Worm (Caenorhabditis elegans) whole organism, young adult: ENCODE results near the gene F10D7.11.

Experiments
- B0336.3 ChIP-seq: fragments of 200-800 bp; sonication (Bioruptor generic); IDR thresholded peaks from 2 replicates; pipeline ENCODE4 v1.3.6; 2022; ENCODE audit warnings: missing genetic modification characterization, missing compliant biosample characterization
- F39B2.1 ChIP-seq: fragments of 200-800 bp; sonication (Bioruptor generic); IDR thresholded peaks from 2 replicates; pipeline ENCODE4 v1.3.6; 2022; ENCODE audit warnings: missing genetic modification reagents, missing genetic modification characterization, missing compliant biosample characterization
- T07F8.4 ChIP-seq: sonication (generic microtip); optimal IDR thresholded peaks from 2 replicates; lab custom pipeline; 2016; ENCODE audit warnings: mild to moderate bottlenecking, missing genetic modification characterization, moderate library complexity, missing compliant biosample characterization
- T26A5.8 ChIP-seq: sonication (generic microtip); optimal IDR thresholded peaks from 2 replicates; lab custom pipeline; 2016; ENCODE audit warnings: missing genetic modification characterization, missing compliant biosample characterization
- Y53F4B.3 ChIP-seq: fragments of 200-800 bp; sonication (Bioruptor generic); IDR thresholded peaks from 2 replicates; pipeline ENCODE4 v1.3.6; 2022; ENCODE audit warnings: missing genetic modification reagents, missing genetic modification characterization, missing compliant biosample characterization
- ZK185.1 ChIP-seq: sonication (generic microtip); optimal IDR thresholded peaks from 2 replicates; lab custom pipeline; 2016; ENCODE audit warnings: mild to moderate bottlenecking, missing genetic modification characterization, missing compliant biosample characterization; ENCODE audit not compliant: poor library complexity, severe bottlenecking
- akir-1 ChIP-seq: fragments of 200-800 bp; sonication (Bioruptor generic); optimal IDR thresholded peaks from 2 replicates; lab custom pipeline; 2018; ENCODE audit warnings: mild to moderate bottlenecking, missing genetic modification characterization, moderate library complexity, missing compliant biosample characterization
- aptf-2 ChIP-seq: fragments of 200-800 bp; sonication (Bioruptor generic); conservative IDR thresholded peaks from 2 replicates; pipeline ENCODE4 v1.3.6; 2022; ENCODE audit warnings: missing genetic modification reagents, missing genetic modification characterization, missing compliant biosample characterization
- athp-1 ChIP-seq: sonication (generic microtip); optimal IDR thresholded peaks from 2 replicates; lab custom pipeline; 2017; ENCODE audit warnings: mild to moderate bottlenecking, missing genetic modification characterization, missing compliant biosample characterization
- attf-3 ChIP-seq: fragments of 200-800 bp; sonication (Bioruptor generic); conservative IDR thresholded peaks from 2 replicates; pipeline ENCODE4 v1.3.6; 2022; ENCODE audit warnings: missing genetic modification reagents, missing genetic modification characterization, missing compliant biosample characterization
- attf-5 ChIP-seq: fragments of 200-800 bp; sonication (Bioruptor generic); optimal IDR thresholded peaks from 2 replicates; lab custom pipeline; 2018; ENCODE audit warnings: mild to moderate bottlenecking, missing genetic modification characterization, missing compliant biosample characterization
- attf-6 ChIP-seq: fragments of 200-800 bp; sonication (Bioruptor generic); IDR thresholded peaks from 2 replicates; pipeline ENCODE4 v1.3.6; 2022; ENCODE audit warnings: missing genetic modification reagents, missing genetic modification characterization, missing compliant biosample characterization
- cebp-2 ChIP-seq: fragments of 200-800 bp; sonication (Bioruptor generic); IDR thresholded peaks from 2 replicates; pipeline ENCODE4 v1.3.6; 2022; ENCODE audit warnings: missing genetic modification characterization, missing compliant biosample characterization
- ceh-27 ChIP-seq: fragments of 200-800 bp; sonication (Bioruptor generic); optimal IDR thresholded peaks from 2 replicates; lab custom pipeline; 2018; ENCODE audit warnings: mild to moderate bottlenecking, missing genetic modification characterization, moderate library complexity, missing compliant biosample characterization
- chd-7 ChIP-seq: sonication (generic microtip); optimal IDR thresholded peaks from 2 replicates; lab custom pipeline; 2016; ENCODE audit warnings: mild to moderate bottlenecking, missing genetic modification characterization, moderate library complexity, missing compliant biosample characterization
- egl-44 ChIP-seq: fragments of 200-800 bp; sonication (Bioruptor generic); IDR thresholded peaks from 2 replicates; pipeline ENCODE4 v1.3.6; 2022; ENCODE audit warnings: missing genetic modification reagents, missing genetic modification characterization, missing compliant biosample characterization
- egrh-3 ChIP-seq: fragments of 200-800 bp; sonication (Bioruptor generic); IDR thresholded peaks from 2 replicates; pipeline ENCODE4 v1.3.6; 2022; ENCODE audit warnings: missing genetic modification reagents, missing genetic modification characterization, missing compliant biosample characterization
- him-1 ChIP-seq: sonication (generic microtip); optimal IDR thresholded peaks from 2 replicates; lab custom pipeline; 2016; ENCODE audit warnings: missing genotype, missing genetic modification reagents, missing genetic modification characterization, missing compliant biosample characterization
- hlh-12 ChIP-seq: sonication (generic microtip); optimal IDR thresholded peaks from 2 replicates; lab custom pipeline; 2016; ENCODE audit warnings: missing genetic modification characterization, missing compliant biosample characterization
- hlh-26 ChIP-seq: fragments of 200-800 bp; sonication (Bioruptor generic); conservative IDR thresholded peaks from 2 replicates; pipeline ENCODE4 v1.3.6; 2022; ENCODE audit warnings: missing genetic modification reagents, missing genetic modification characterization, missing compliant biosample characterization
- hmg-20 ChIP-seq: fragments of 200-800 bp; sonication (Bioruptor generic); IDR thresholded peaks from 2 replicates; pipeline ENCODE4 v1.3.6; 2022; ENCODE audit warnings: missing genetic modification reagents, missing genetic modification characterization, missing compliant biosample characterization
- hrde-1 ChIP-seq: sonication (generic microtip); optimal IDR thresholded peaks from 2 replicates; lab custom pipeline; 2016; ENCODE audit warnings: missing genetic modification characterization, mild to moderate bottlenecking, missing compliant biosample characterization, moderate library complexity, missing genotype, missing genetic modification reagents, borderline replicate concordance
- hsf-1 ChIP-seq: fragments of 200-800 bp; sonication (Bioruptor generic); IDR thresholded peaks from 2 replicates; pipeline ENCODE4 v1.3.6; 2022; ENCODE audit warnings: missing genetic modification reagents, missing genetic modification characterization, missing compliant biosample characterization
- lin-26 ChIP-seq: fragments of 200-800 bp; sonication (Bioruptor generic); IDR thresholded peaks from 2 replicates; pipeline ENCODE4 v1.3.6; 2022; ENCODE audit warnings: missing genetic modification reagents, missing genetic modification characterization, missing compliant biosample characterization
- lin-35 ChIP-seq, 3 experiments: fragments of 150-350 bp in 2 of 3; sonication (generic microtip) in 1 of 3; optimal IDR thresholded peaks; 2 replicates each; lab custom pipeline; 2014 to 2018; ENCODE audit warnings: missing biosample characterization in 3 of 3, missing genetic modification characterization in 3 of 3, missing genetic modification reagents in 3 of 3
- mes-4 ChIP-seq: sonication (generic microtip); optimal IDR thresholded peaks from 2 replicates; lab custom pipeline; 2016; ENCODE audit warnings: missing genotype, missing genetic modification characterization, missing compliant biosample characterization
- nfya-2 ChIP-seq: fragments of 200-800 bp; sonication (Bioruptor generic); IDR thresholded peaks from 2 replicates; pipeline ENCODE4 v1.3.6; 2022; ENCODE audit warnings: missing genetic modification reagents, missing genetic modification characterization, missing compliant biosample characterization
- nfyb-1 ChIP-seq: fragments of 200-800 bp; sonication (Bioruptor generic); IDR thresholded peaks from 2 replicates; pipeline ENCODE4 v1.3.6; 2022; ENCODE audit warnings: missing genetic modification reagents, missing genetic modification characterization, missing compliant biosample characterization
- nhr-120 ChIP-seq: fragments of 200-800 bp; sonication (Bioruptor generic); IDR thresholded peaks from 2 replicates; pipeline ENCODE4 v1.3.6; 2022; ENCODE audit warnings: missing genetic modification characterization, missing compliant biosample characterization
- pbrm-1 ChIP-seq: fragments of 200-800 bp; sonication (Bioruptor generic); IDR thresholded peaks from 2 replicates; pipeline ENCODE4 v1.3.6; 2022; ENCODE audit warnings: missing genetic modification reagents, missing genetic modification characterization, missing compliant biosample characterization
- pha-4 ChIP-seq: fragments of 150-350 bp; sonication (generic microtip); optimal IDR thresholded peaks from 2 replicates; lab custom pipeline; 2014; ENCODE audit warnings: missing biosample characterization, missing genetic modification reagents, missing genetic modification characterization
- rpc-1 ChIP-seq, 2 experiments: fragments of 150-350 bp in 1 of 2; sonication (generic microtip) in 1 of 2; optimal IDR thresholded peaks; 2 replicates each; lab custom pipeline; 2014 to 2018; ENCODE audit warnings: missing biosample characterization in 1 of 2, missing genetic modification characterization in 1 of 2, missing genetic modification reagents in 1 of 2, missing genotype in 1 of 2
- sdz-38 ChIP-seq: sonication (generic microtip); optimal IDR thresholded peaks from 2 replicates; lab custom pipeline; 2016; ENCODE audit warnings: missing genotype, missing genetic modification characterization, missing compliant biosample characterization
- snpc-1.3 ChIP-seq: sonication (generic microtip); optimal IDR thresholded peaks from 2 replicates; lab custom pipeline; 2017; ENCODE audit warnings: missing genetic modification characterization, mild to moderate bottlenecking, missing compliant biosample characterization, antibody characterized with exemption, moderate library complexity, missing genotype, missing genetic modification reagents; ENCODE audit not compliant: insufficient read depth
- snpc-3.4 ChIP-seq: sonication (generic microtip); optimal IDR thresholded peaks from 2 replicates; lab custom pipeline; 2017; ENCODE audit warnings: missing genetic modification characterization, mild to moderate bottlenecking, missing compliant biosample characterization, antibody characterized with exemption, moderate library complexity, missing genotype, missing genetic modification reagents
- sptf-2 ChIP-seq: fragments of 200-800 bp; sonication (Bioruptor generic); optimal IDR thresholded peaks from 2 replicates; lab custom pipeline; 2018; ENCODE audit warnings: mild to moderate bottlenecking, missing genetic modification characterization, missing compliant biosample characterization
- tbp1 ChIP-seq: fragments of 200-800 bp; sonication (Bioruptor generic); optimal IDR thresholded peaks from 2 replicates; lab custom pipeline; 2018; ENCODE audit warnings: mild to moderate bottlenecking, missing genetic modification characterization, missing compliant biosample characterization
- zfh-2 ChIP-seq: fragments of 200-800 bp; sonication (Bioruptor generic); conservative IDR thresholded peaks from 2 replicates; pipeline ENCODE4 v1.3.6; 2022; ENCODE audit warnings: missing genetic modification reagents, missing genetic modification characterization, missing compliant biosample characterization
- ztf-25 ChIP-seq: fragments of 200-800 bp; sonication (Bioruptor generic); IDR thresholded peaks from 2 replicates; pipeline ENCODE4 v1.3.6; 2022; ENCODE audit warnings: missing genetic modification reagents, missing genetic modification characterization, missing compliant biosample characterization

F10D7.11 gene

ce11 chrX:17352098-17352497 is 10.5 kb upstream of the F10D7.11 start:
- no peak for TF ChIP-seq hmg-20
- TF ChIP-seq T26A5.8 (tag; lab: Kevin White, UChicago) = no peak
- TF ChIP-seq attf-3 (GFP tag; lab: Robert Waterston, UW) = no peak
- TF ChIP-seq cebp-2 (GFP tag; lab: Robert Waterston, UW) = no peak
- no peak for TF ChIP-seq ztf-25
- no peak for TF ChIP-seq lin-35 (GFP tag; optimal IDR thresholded peaks at IDR 0.05; lab: Kevin White, UChicago)
- TF ChIP-seq nfya-2 (GFP tag; lab: Robert Waterston, UW) = no peak
- TF ChIP-seq attf-5 (GFP tag; lab: Kevin White, UChicago) = no peak
- TF ChIP-seq akir-1 (GFP tag; lab: Kevin White, UChicago) = no peak
- no peak for TF ChIP-seq pbrm-1 (GFP tag; lab: Robert Waterston, UW)
- no peak for TF ChIP-seq nhr-120 (GFP tag; lab: Robert Waterston, UW)
- no peak for TF ChIP-seq F39B2.1 (GFP tag; lab: Robert Waterston, UW)
- no peak for TF ChIP-seq snpc-1.3
- TF ChIP-seq ceh-27 (GFP tag; lab: Kevin White, UChicago) = no peak
- TF ChIP-seq, all 124 proteins: peak for 0

- TF ChIP-seq B0336.3 (GFP tag; lab: Robert Waterston, UW) (no peak), rpc-1 (optimal IDR thresholded peaks at IDR 0.05; lab: Kevin White, UChicago) (no peak), rpc-1 (tag; optimal IDR thresholded peaks at IDR 0.05; lab: Kevin White, UChicago) (no peak), nfyb-1 (GFP tag; lab: Robert Waterston, UW) (no peak), tbp1 (GFP tag; lab: Kevin White, UChicago) (no peak), ceh-27 (GFP tag; lab: Kevin White, UChicago) (no peak), ZK185.1 (no peak), sptf-2 (no peak)
These were observed 7.2 kb upstream of the F10D7.11 start for ce11 chrX:17355462-17355861.

ce11 chrX:17356748-17357147 is 5.9 kb upstream of the F10D7.11 start:
- TF ChIP-seq hlh-26 (GFP tag; lab: Robert Waterston, UW) (no peak), hlh-12 (tag; lab: Kevin White, UChicago) (no peak), egl-44 (no peak), egrh-3 (GFP tag; lab: Robert Waterston, UW) (no peak), lin-26 (GFP tag; lab: Robert Waterston, UW) (no peak), sdz-38 (tag; lab: Kevin White, UChicago) (no peak), pha-4 (tag; lab: Kevin White, UChicago) (no peak), zfh-2 (GFP tag; lab: Robert Waterston, UW) (no peak), mes-4 (tag; lab: Kevin White, UChicago) (no peak), attf-6 (GFP tag; lab: Robert Waterston, UW) (no peak), aptf-2 (no peak), T07F8.4 (no peak), hrde-1 (tag; lab: Kevin White, UChicago) (no peak), hsf-1 (GFP tag; lab: Robert Waterston, UW) (no peak), him-1 (no peak), snpc-3.4 (tag; lab: Kevin White, UChicago) (no peak), athp-1 (no peak), Y53F4B.3 (GFP tag; lab: Robert Waterston, UW) (no peak), chd-7 (tag; lab: Kevin White, UChicago) (no peak)
